Worm (Caenorhabditis elegans): ENCODE data around the gene F52H3.11.

The F52H3.11 gene

ce11 chrII:10019669-10020068 is 25.3 kb downstream of the F52H3.11 start:
- TF ChIP-seq nhr-28 (tag; optimal IDR thresholded peaks at IDR 0.05) (no peak), lin-15B (tag; optimal IDR thresholded peaks at IDR 0.05) (no peak), unc-130 (tag; optimal IDR thresholded peaks at IDR 0.05) (no peak), isw-1 (GFP tag; IDR thresholded peaks at IDR 0.05) (no peak), lin-39 (tag; optimal IDR thresholded peaks at IDR 0.05) (no peak), nhr-71 (tag; optimal IDR thresholded peaks at IDR 0.05) (peak; percentile 49), grh-1 (GFP tag; IDR thresholded peaks at IDR 0.05) (no peak), nhr-76 (tag; optimal IDR thresholded peaks at IDR 0.05) (no peak), lin-14 (GFP tag; optimal IDR thresholded peaks at IDR 0.05) (peak; percentile 41), nhr-47 (tag; optimal IDR thresholded peaks at IDR 0.05) (no peak), hpl-2 (GFP tag; optimal IDR thresholded peaks at IDR 0.05) (no peak), snu-23 (GFP tag; optimal IDR thresholded peaks at IDR 0.05) (peak; percentile 43), dpl-1 (GFP tag; optimal IDR thresholded peaks at IDR 0.05) (no peak), ama-1 (optimal IDR thresholded peaks at IDR 0.05) (peak; percentile 0), sptf-1 (tag; optimal IDR thresholded peaks at IDR 0.05) (no peak), tbx-2 (tag; optimal IDR thresholded peaks at IDR 0.05) (peak; percentile 45), nhr-20 (tag; optimal IDR thresholded peaks at IDR 0.05) (peak; percentile 64), unc-30 (tag; optimal IDR thresholded peaks at IDR 0.05) (no peak), nhr-85 (tag) (peak; percentile 77), C34B4.2 (tag; optimal IDR thresholded peaks at IDR 0.05) (no peak), mdl-1 (tag; optimal IDR thresholded peaks at IDR 0.05) (peak in 1 of 2 experiments; percentile 60), skn-1 (tag; optimal IDR thresholded peaks at IDR 0.05) (peak; percentile 29), zip-4 (GFP tag; optimal IDR thresholded peaks at IDR 0.05) (no peak), fos-1 (tag; optimal IDR thresholded peaks at IDR 0.05) (no peak), elt-3 (tag; optimal IDR thresholded peaks at IDR 0.05) (peak in 2 of 6 experiments; percentile 52 to 60), blmp-1 (tag; optimal IDR thresholded peaks at IDR 0.05) (peak; percentile 56), sox-4 (tag; optimal IDR thresholded peaks at IDR 0.05) (no peak), efl-1 (optimal IDR thresholded peaks at IDR 0.05) (no peak), efl-1 (GFP tag; optimal IDR thresholded peaks at IDR 0.05 in 1 of 2) (peak in 1 of 2 experiments; percentile 86), dsc-1 (tag; optimal IDR thresholded peaks at IDR 0.05) (no peak), nhr-84 (tag; optimal IDR thresholded peaks at IDR 0.05) (no peak), lin-35 (GFP tag; optimal IDR thresholded peaks at IDR 0.05) (peak in 1 of 2 experiments; percentile 70), lsy-2 (tag; optimal IDR thresholded peaks at IDR 0.05) (peak in 1 of 2 experiments; percentile 66)

- peak; percentile 13 for TF ChIP-seq dsc-1 (tag; optimal IDR thresholded peaks at IDR 0.05)
- TF ChIP-seq blmp-1 (tag; optimal IDR thresholded peaks at IDR 0.05): peak; percentile 59
- TF ChIP-seq unc-130 (tag; optimal IDR thresholded peaks at IDR 0.05): no peak
- TF ChIP-seq lin-35 (GFP tag; optimal IDR thresholded peaks at IDR 0.05): peak in 1 of 2 experiments; percentile 39
- no peak for TF ChIP-seq unc-62 (GFP tag; optimal IDR thresholded peaks at IDR 0.05)
- no peak for TF ChIP-seq sptf-1 (tag; optimal IDR thresholded peaks at IDR 0.05)
- TF ChIP-seq mab-9 (GFP tag; IDR thresholded peaks at IDR 0.05): no peak
Observed at ce11 chrII:10017528-10017927, 27.4 kb downstream of the F52H3.11 start.

ce11 chrII:10016013-10016412 is 28.9 kb downstream of the F52H3.11 start, which contains the start of gene lec-2:
TSS of gene lec-2 (minus strand) at chrII:10016183.
- TF ChIP-seq nhr-19 (GFP tag; conservative IDR thresholded peaks at IDR 0.05) (peak; percentile 7), pax-3 (tag; optimal IDR thresholded peaks at IDR 0.05) (peak; percentile 11), Y116A8C.19 (tag; optimal IDR thresholded peaks at IDR 0.05; ENCODE audit: borderline replicate concordance) (no peak), ces-1 (GFP tag; optimal IDR thresholded peaks at IDR 0.05) (no peak), lsy-2 (tag; optimal IDR thresholded peaks at IDR 0.05) (peak in 1 of 2 experiments; percentile 19), hpl-2 (GFP tag; optimal IDR thresholded peaks at IDR 0.05) (no peak), ceh-88 (GFP tag; IDR thresholded peaks at IDR 0.05) (no peak), fkh-8 (tag; optimal IDR thresholded peaks at IDR 0.05) (peak; percentile 83), tbx-2 (tag; optimal IDR thresholded peaks at IDR 0.05) (peak; percentile 28), efl-1 (optimal IDR thresholded peaks at IDR 0.05) (no peak), efl-1 (GFP tag; optimal IDR thresholded peaks at IDR 0.05 in 1 of 2) (peak in 1 of 2 experiments; percentile 84), nhr-71 (tag; optimal IDR thresholded peaks at IDR 0.05) (peak; percentile 45), lin-14 (GFP tag; optimal IDR thresholded peaks at IDR 0.05) (peak; percentile 74), C34B4.2 (tag; optimal IDR thresholded peaks at IDR 0.05) (no peak), nhr-77 (tag; optimal IDR thresholded peaks at IDR 0.05) (no peak), aha-1 (tag; optimal IDR thresholded peaks at IDR 0.05) (no peak), mdl-1 (tag; optimal IDR thresholded peaks at IDR 0.05) (peak in 1 of 2 experiments; percentile 45), alr-1 (tag; optimal IDR thresholded peaks at IDR 0.05; ENCODE audit: borderline replicate concordance) (no peak), nhr-20 (tag; optimal IDR thresholded peaks at IDR 0.05) (peak; percentile 44), efl-3 (GFP tag; optimal IDR thresholded peaks at IDR 0.05) (no peak), egl-27 (tag; optimal IDR thresholded peaks at IDR 0.05) (no peak), pag-3 (tag; optimal IDR thresholded peaks at IDR 0.05; ENCODE audit: borderline replicate concordance, insufficient read depth) (peak; percentile 74), hlh-4 (tag; optimal IDR thresholded peaks at IDR 0.05) (no peak), swsn-7 (tag; optimal IDR thresholded peaks at IDR 0.05) (peak; percentile 28)

Measured in whole organism, L1 larva.